Worm (Caenorhabditis elegans) whole organism, L4 larva: ENCODE data around the gene srz-94.

Experiments used
- F37D6.2 ChIP-seq: sonication (generic microtip); optimal IDR thresholded peaks from 2 replicates; lab custom pipeline; 2016; ENCODE audit warnings: mild to moderate bottlenecking, missing genetic modification characterization, missing compliant biosample characterization
- R02D3.7 ChIP-seq: fragments of 150-350 bp; sonication (generic microtip); optimal IDR thresholded peaks from 3 replicates; lab custom pipeline; 2014; ENCODE audit warnings: missing biosample characterization, missing genetic modification characterization
- T26A8.4 ChIP-seq: fragments of 200-800 bp; sonication (Bioruptor generic); IDR thresholded peaks from 2 replicates; pipeline ENCODE4 v1.3.6; 2022; ENCODE audit warnings: missing genetic modification characterization, missing compliant biosample characterization
- Y48G9A.11 ChIP-seq: fragments of 200-800 bp; sonication (Bioruptor generic); IDR thresholded peaks from 2 replicates; pipeline ENCODE4 v1.3.6; 2022; ENCODE audit warnings: missing genetic modification reagents, missing genetic modification characterization, missing compliant biosample characterization
- Y75B8A.6 ChIP-seq: fragments of 200-800 bp; sonication (Bioruptor generic); IDR thresholded peaks from 2 replicates; pipeline ENCODE4 v1.3.6; 2022; ENCODE audit warnings: missing genetic modification reagents, missing genetic modification characterization, missing compliant biosample characterization
- attf-4 ChIP-seq: sonication (generic microtip); optimal IDR thresholded peaks from 3 replicates; lab custom pipeline; 2017; ENCODE audit warnings: missing biosample characterization, missing genetic modification characterization
- ceh-44 ChIP-seq: fragments of 200-800 bp; sonication (Bioruptor generic); IDR thresholded peaks from 2 replicates; pipeline ENCODE4 v1.3.6; 2022; ENCODE audit warnings: missing genetic modification reagents, missing genetic modification characterization, missing compliant biosample characterization
- ceh-62 ChIP-seq: sonication (generic microtip); optimal IDR thresholded peaks from 2 replicates; lab custom pipeline; 2017; ENCODE audit warnings: missing biosample characterization, missing genetic modification characterization
- ceh-82 ChIP-seq: sonication (generic microtip); optimal IDR thresholded peaks from 2 replicates; lab custom pipeline; 2017; ENCODE audit warnings: missing biosample characterization, missing genetic modification characterization
- ces-1 ChIP-seq: fragments of 150-350 bp; sonication (generic microtip); optimal IDR thresholded peaks from 4 replicates; lab custom pipeline; 2014; ENCODE audit warnings: missing biosample characterization, missing genetic modification reagents, missing genetic modification characterization
- daf-19 ChIP-seq: fragments of 200-800 bp; sonication (Bioruptor generic); conservative IDR thresholded peaks from 2 replicates; pipeline ENCODE4 v1.3.6; 2022; ENCODE audit warnings: missing genetic modification characterization, missing compliant biosample characterization
- daf-8 ChIP-seq: fragments of 200-800 bp; sonication (Bioruptor generic); IDR thresholded peaks from 2 replicates; pipeline ENCODE4 v1.3.6; 2022; ENCODE audit warnings: missing genetic modification characterization, missing compliant biosample characterization
- dmd-6 ChIP-seq: fragments of 200-800 bp; sonication (Bioruptor generic); IDR thresholded peaks from 2 replicates; pipeline ENCODE4 v1.3.6; 2022; ENCODE audit warnings: missing genetic modification reagents, missing genetic modification characterization, missing compliant biosample characterization
- egl-27 ChIP-seq: sonication (generic microtip); optimal IDR thresholded peaks from 3 replicates; lab custom pipeline; 2017; ENCODE audit warnings: missing biosample characterization, missing genetic modification reagents, missing genetic modification characterization
- egl-43 ChIP-seq: fragments of 200-800 bp; sonication (Bioruptor generic); IDR thresholded peaks from 2 replicates; pipeline ENCODE4 v1.3.6; 2022; ENCODE audit warnings: missing genetic modification reagents, missing genetic modification characterization, missing compliant biosample characterization
- gei-8 ChIP-seq: fragments of 200-800 bp; sonication (Bioruptor generic); optimal IDR thresholded peaks from 2 replicates; lab custom pipeline; 2018; ENCODE audit warnings: mild to moderate bottlenecking, missing genetic modification characterization, missing compliant biosample characterization
- hmg-1.1 ChIP-seq: fragments of 200-800 bp; sonication (Bioruptor generic); IDR thresholded peaks from 2 replicates; pipeline ENCODE4 v1.3.6; 2022; ENCODE audit warnings: missing genetic modification reagents, missing genetic modification characterization, missing compliant biosample characterization
- lin-1 ChIP-seq: fragments of 200-800 bp; sonication (Bioruptor generic); IDR thresholded peaks from 2 replicates; pipeline ENCODE4 v1.3.6; 2022; ENCODE audit warnings: missing genetic modification reagents, missing genetic modification characterization, missing compliant biosample characterization
- lin-13 ChIP-seq: fragments of 150-350 bp; optimal IDR thresholded peaks from 2 replicates; lab custom pipeline; 2014; ENCODE audit warnings: missing biosample characterization, missing genetic modification reagents, missing genetic modification characterization
- lin-29 ChIP-seq: fragments of 200-800 bp; sonication (Bioruptor generic); IDR thresholded peaks from 2 replicates; pipeline ENCODE4 v1.3.6; 2022; ENCODE audit warnings: missing genetic modification reagents, missing genetic modification characterization, missing compliant biosample characterization
- lin-39 ChIP-seq: fragments of 150-350 bp; optimal IDR thresholded peaks from 2 replicates; lab custom pipeline; 2014; ENCODE audit warnings: missing biosample characterization, missing genetic modification reagents, missing genetic modification characterization
- lir-3 ChIP-seq: sonication (generic microtip); optimal IDR thresholded peaks from 2 replicates; lab custom pipeline; 2016; ENCODE audit warnings: mild to moderate bottlenecking, missing genetic modification characterization, missing compliant biosample characterization
- lsy-2 ChIP-seq, 2 experiments: fragments of 150-350 bp in 1 of 2; sonication (generic microtip) in 1 of 2; optimal IDR thresholded peaks; 2 replicates each; lab custom pipeline; 2014 to 2017; ENCODE audit warnings: missing biosample characterization in 2 of 2, missing genetic modification characterization in 2 of 2
- mdl-1 ChIP-seq, 2 experiments: fragments of 150-350 bp in 1 of 2; sonication (generic microtip) in 1 of 2; optimal IDR thresholded peaks; 2 replicates each; lab custom pipeline; 2014 to 2017; ENCODE audit warnings: missing biosample characterization in 2 of 2, missing genetic modification characterization in 2 of 2
- nhr-102 ChIP-seq: sonication (generic microtip); optimal IDR thresholded peaks from 2 replicates; lab custom pipeline; 2016; ENCODE audit warnings: mild to moderate bottlenecking, missing genetic modification characterization, moderate library complexity, missing compliant biosample characterization
- nhr-237 ChIP-seq: sonication (generic microtip); optimal IDR thresholded peaks from 2 replicates; lab custom pipeline; 2017; ENCODE audit warnings: missing biosample characterization, missing genetic modification characterization
- nhr-28 ChIP-seq: fragments of 150-350 bp; optimal IDR thresholded peaks from 2 replicates; lab custom pipeline; 2014; ENCODE audit warnings: missing biosample characterization, missing genetic modification characterization
- nhr-76 ChIP-seq: fragments of 150-350 bp; optimal IDR thresholded peaks from 2 replicates; lab custom pipeline; 2014; ENCODE audit warnings: missing biosample characterization, missing genetic modification characterization
- pqm-1 ChIP-seq: sonication (generic microtip); optimal IDR thresholded peaks from 2 replicates; lab custom pipeline; 2017; ENCODE audit warnings: missing biosample characterization, missing genetic modification characterization
- skn-1 ChIP-seq: fragments of 150-350 bp; optimal IDR thresholded peaks from 2 replicates; lab custom pipeline; 2014; ENCODE audit warnings: missing biosample characterization, missing genetic modification characterization
- tra-1 ChIP-seq: fragments of 200-800 bp; sonication (Bioruptor generic); IDR thresholded peaks from 2 replicates; pipeline ENCODE4 v1.3.6; 2022; ENCODE audit warnings: missing genetic modification reagents, missing genetic modification characterization, missing compliant biosample characterization
- unc-130 ChIP-seq: sonication (generic microtip); optimal IDR thresholded peaks from 2 replicates; lab custom pipeline; 2016; ENCODE audit warnings: missing genetic modification reagents, missing genetic modification characterization, missing compliant biosample characterization
- unc-62 ChIP-seq, 3 experiments: fragments of 150-350 bp in 1 of 3; sonication (generic microtip); optimal IDR thresholded peaks in 2 of 3; peaks in 1 of 3; 1 replicate in 1 of 3; 2 replicates in 2 of 3; lab custom pipeline; 2014 to 2017; ENCODE audit warnings: missing biosample characterization in 3 of 3, missing genetic modification characterization in 3 of 3, missing genetic modification reagents in 3 of 3, missing genotype in 1 of 3
- vab-7 ChIP-seq: fragments of 200-800 bp; sonication (Bioruptor generic); IDR thresholded peaks from 2 replicates; pipeline ENCODE4 v1.3.6; 2022; ENCODE audit warnings: missing genetic modification reagents, missing genetic modification characterization, missing compliant biosample characterization
- zip-11 ChIP-seq: fragments of 200-800 bp; sonication (Bioruptor generic); IDR thresholded peaks from 2 replicates; pipeline ENCODE4 v1.3.6; 2022; ENCODE audit warnings: missing genetic modification characterization, missing compliant biosample characterization
- ztf-11 ChIP-seq: fragments of 150-350 bp; optimal IDR thresholded peaks from 2 replicates; lab custom pipeline; 2014; ENCODE audit warnings: missing biosample characterization, missing genetic modification characterization

srz-94 gene

ce11 chrV:17013232-17013631 lies 22.5 kb downstream of the srz-94 start, which contains the start of gene clec-241:
Gene clec-241, minus strand, starts transcription at chrV:17013332.
- TF ChIP-seq gei-8 (GFP tag; lab: Kevin White, UChicago), result no peak
- no peak for TF ChIP-seq lsy-2 (tag; optimal IDR thresholded peaks at IDR 0.05; lab: Kevin White, UChicago)
- no peak for TF ChIP-seq daf-19 (GFP tag; lab: Robert Waterston, UW)
- no peak for TF ChIP-seq dmd-6 (GFP tag; lab: Robert Waterston, UW)
- no peak for TF ChIP-seq vab-7 (GFP tag; lab: Robert Waterston, UW)
- no peak for TF ChIP-seq lin-29 (GFP tag; lab: Robert Waterston, UW)
- TF ChIP-seq lir-3 (tag; lab: Kevin White, UChicago), result no peak
- TF ChIP-seq ces-1, result no peak
- TF ChIP-seq T26A8.4 (GFP tag; lab: Robert Waterston, UW), result no peak
- TF ChIP-seq attf-4 (tag; lab: Kevin White, UChicago), result no peak
- no peak for TF ChIP-seq hmg-1.1 (GFP tag; lab: Robert Waterston, UW)

ce11 chrV:17009342-17010064 lies 26.2 kb downstream of the srz-94 start, which contains the start of the genes clc-12 and clec-240:
Gene clc-12, minus strand, starts transcription at chrV:17009388.
Gene clec-240, plus strand, starts transcription at chrV:17010014.
- TF ChIP-seq unc-62 (GFP tag; optimal IDR thresholded peaks at IDR 0.05 in 1 of 2; lab: Kevin White, UChicago), result peak in 1 of 2 experiments; percentile 26
- no peak for TF ChIP-seq unc-62 (tag; optimal IDR thresholded peaks at IDR 0.05; lab: Kevin White, UChicago)
- TF ChIP-seq ceh-62 (tag; lab: Kevin White, UChicago), result no peak
- no peak for TF ChIP-seq vab-7 (GFP tag; lab: Robert Waterston, UW)
- TF ChIP-seq lin-13 (GFP tag; lab: Kevin White, UChicago), result no peak
- TF ChIP-seq Y48G9A.11 (GFP tag; lab: Robert Waterston, UW), result no peak
- TF ChIP-seq dmd-6 (GFP tag; lab: Robert Waterston, UW), result peak; percentile 47; the same call in 1 of the 2 replicates
- no peak for TF ChIP-seq egl-27
- TF ChIP-seq pqm-1 (tag; lab: Kevin White, UChicago), result peak; percentile 14
- no peak for TF ChIP-seq Y75B8A.6 (GFP tag; lab: Robert Waterston, UW)
- peak; percentile 15 for TF ChIP-seq nhr-28 (tag; lab: Kevin White, UChicago)
- no peak for TF ChIP-seq F37D6.2 (tag; lab: Kevin White, UChicago)
- no peak for TF ChIP-seq nhr-102 (tag; lab: Kevin White, UChicago)
- TF ChIP-seq mdl-1 (tag; optimal IDR thresholded peaks at IDR 0.05; lab: Kevin White, UChicago), result no peak
- no peak for TF ChIP-seq lin-39 (tag; lab: Kevin White, UChicago)

- TF ChIP-seq lir-3 (tag; lab: Kevin White, UChicago) (no peak), unc-62 (GFP tag; optimal IDR thresholded peaks at IDR 0.05 in 1 of 2; lab: Kevin White, UChicago) (peak in 1 of 2 experiments; percentile 21), unc-62 (tag; optimal IDR thresholded peaks at IDR 0.05; lab: Kevin White, UChicago) (no peak)
Measured at ce11 chrV:17008302-17008701, 27.4 kb downstream of the srz-94 start, which contains the start of gene sri-69. Gene sri-69, minus strand, starts transcription at chrV:17008402.

- TF ChIP-seq lin-1 (no peak), unc-62 (GFP tag; optimal IDR thresholded peaks at IDR 0.05 in 1 of 2; lab: Kevin White, UChicago) (no peak), unc-62 (tag; optimal IDR thresholded peaks at IDR 0.05; lab: Kevin White, UChicago) (no peak), nhr-76 (no peak), ztf-11 (tag; lab: Kevin White, UChicago) (no peak), ceh-82 (tag; lab: Kevin White, UChicago) (no peak), nhr-237 (tag; lab: Kevin White, UChicago) (no peak), R02D3.7 (tag; lab: Kevin White, UChicago) (no peak), ceh-44 (GFP tag; lab: Robert Waterston, UW) (no peak), ces-1 (no peak), T26A8.4 (GFP tag; lab: Robert Waterston, UW) (no peak), lir-3 (tag; lab: Kevin White, UChicago) (no peak), tra-1 (no peak), daf-8 (GFP tag; lab: Robert Waterston, UW) (no peak), egl-43 (GFP tag; lab: Robert Waterston, UW) (no peak), unc-130 (GFP tag; lab: Kevin White, UChicago) (no peak), dmd-6 (GFP tag; lab: Robert Waterston, UW) (no peak), zip-11 (GFP tag; lab: Robert Waterston, UW) (no peak), skn-1 (no peak)
Measured at ce11 chrV:17005189-17005588, 30.6 kb downstream of the srz-94 start, which contains the start of gene srh-131. Gene srh-131, plus strand, starts transcription at chrV:17005489.
